Worm (Caenorhabditis elegans): ENCODE results near the gene F43C1.5.

ce11 chrIII:4243461-4243860 is 14.5 kb downstream of the F43C1.5 start, which contains the start of gene mrpl-21:
- no peak for TF ChIP-seq elt-2 (tag; optimal IDR thresholded peaks at IDR 0.05)
- TF ChIP-seq eyg-1 (tag; optimal IDR thresholded peaks at IDR 0.05), result no peak
- no peak for TF ChIP-seq lim-6 (tag; optimal IDR thresholded peaks at IDR 0.05)
- no peak for TF ChIP-seq pha-4 (tag; optimal IDR thresholded peaks at IDR 0.05)
- no peak for TF ChIP-seq ceh-18 (tag; optimal IDR thresholded peaks at IDR 0.05)
- no peak for TF ChIP-seq ceh-14 (tag; optimal IDR thresholded peaks at IDR 0.05)
- TF ChIP-seq pros-1 (tag; optimal IDR thresholded peaks at IDR 0.05), result no peak
- TF ChIP-seq fkh-10 (GFP tag; optimal IDR thresholded peaks at IDR 0.05), result no peak
- TF ChIP-seq sox-4 (tag; optimal IDR thresholded peaks at IDR 0.05), result no peak
- no peak for TF ChIP-seq K02D7.2 (tag; optimal IDR thresholded peaks at IDR 0.05)
- TF ChIP-seq sdc-2 (tag; optimal IDR thresholded peaks at IDR 0.05), result no peak
